Worm (Caenorhabditis elegans) whole organism, L2 larva: Measurements from ENCODE around the gene egl-5.

Experiments
- ZK546.5 ChIP-seq: sonication (generic microtip); optimal IDR thresholded peaks from 2 replicates; lab custom pipeline; 2017; ENCODE audit warnings: missing biosample characterization, missing genetic modification characterization
- aly-2 ChIP-seq: fragments of 150-350 bp; optimal IDR thresholded peaks from 2 replicates; lab custom pipeline; 2014; ENCODE audit warnings: missing biosample characterization, missing genetic modification characterization
- ceh-82 ChIP-seq: fragments of 150-350 bp; optimal IDR thresholded peaks from 2 replicates; lab custom pipeline; 2014; ENCODE audit warnings: missing biosample characterization, missing genetic modification characterization
- egl-27 ChIP-seq: sonication (generic microtip); optimal IDR thresholded peaks from 3 replicates; lab custom pipeline; 2017; ENCODE audit warnings: missing biosample characterization, missing genetic modification reagents, missing genetic modification characterization
- nhr-77 ChIP-seq: fragments of 150-350 bp; optimal IDR thresholded peaks from 2 replicates; lab custom pipeline; 2014; ENCODE audit warnings: missing biosample characterization, missing genetic modification characterization

- TF ChIP-seq ZK546.5 (tag; lab: Kevin White, UChicago) (no peak), egl-27 (tag; lab: Kevin White, UChicago) (no peak), aly-2 (tag; lab: Kevin White, UChicago) (no peak), nhr-77 (tag; lab: Kevin White, UChicago) (no peak), ceh-82 (tag; lab: Kevin White, UChicago) (no peak)
Observed at ce11 chrIII:7775983-7776440, 38.2 kb upstream of the egl-5 start, which contains the start of gene bath-15.
